Fruit fly (Drosophila melanogaster) whole organism, prepupa: ENCODE data around the gene CG31441.
A peak's percentile ranks its signal among the peaks of the same experiment; 100 is the strongest.

Experiments
- Blimp-1 ChIP-seq: fragments of 200-800 bp; sonication (Bioruptor generic); optimal IDR thresholded peaks from 3 replicates; lab custom pipeline; 2017; ENCODE audit warnings: missing biosample characterization, missing genetic modification characterization, mild to moderate bottlenecking, moderate library complexity, missing genetic modification reagents
- CG10669 ChIP-seq: fragments of 200-800 bp; sonication (Bioruptor generic); optimal IDR thresholded peaks from 3 replicates; lab custom pipeline; 2018; ENCODE audit warnings: missing biosample characterization, mild to moderate bottlenecking, missing genetic modification characterization, moderate library complexity
- CG11294 ChIP-seq: fragments of 200-800 bp; sonication (Bioruptor generic); IDR thresholded peaks from 2 replicates; pipeline ENCODE4 v1.3.6; 2022; ENCODE audit warnings: missing biosample characterization, missing genetic modification characterization
- CG11762 ChIP-seq: fragments of 200-800 bp; sonication (Bioruptor generic); optimal IDR thresholded peaks from 3 replicates; lab custom pipeline; 2016; ENCODE audit warnings: missing biosample characterization, missing genetic modification characterization; ENCODE audit not compliant: insufficient read depth
- CG11902 ChIP-seq: fragments of 200-800 bp; sonication (Bioruptor generic); optimal IDR thresholded peaks from 3 replicates; lab custom pipeline; 2016; ENCODE audit warnings: missing biosample characterization, missing genetic modification characterization
- CG15336 ChIP-seq: fragments of 200-800 bp; sonication (Bioruptor generic); IDR thresholded peaks from 2 replicates; pipeline ENCODE4 v1.3.6; 2022; ENCODE audit warnings: missing biosample characterization, missing genetic modification characterization
- CG1621 ChIP-seq: fragments of 200-800 bp; sonication (Bioruptor generic); optimal IDR thresholded peaks from 3 replicates; lab custom pipeline; 2018; ENCODE audit warnings: missing biosample characterization, mild to moderate bottlenecking, missing genetic modification characterization
- CG16779 ChIP-seq: fragments of 200-800 bp; sonication (Bioruptor generic); optimal IDR thresholded peaks from 3 replicates; lab custom pipeline; 2017; ENCODE audit warnings: missing biosample characterization, mild to moderate bottlenecking, missing genetic modification characterization
- CG3032 ChIP-seq: fragments of 200-800 bp; optimal IDR thresholded peaks from 2 replicates; lab custom pipeline; 2019; ENCODE audit warnings: missing biosample characterization, mild to moderate bottlenecking, missing genetic modification characterization, moderate library complexity
- CG31627 ChIP-seq: fragments of 200-800 bp; sonication (Bioruptor generic); optimal IDR thresholded peaks from 3 replicates; lab custom pipeline; 2016; ENCODE audit warnings: missing biosample characterization, missing genetic modification characterization
- CG32006 ChIP-seq: fragments of 200-800 bp; sonication (Bioruptor generic); optimal IDR thresholded peaks from 3 replicates; lab custom pipeline; 2017; ENCODE audit warnings: missing biosample characterization, mild to moderate bottlenecking, missing genetic modification characterization
- CG34406 ChIP-seq: fragments of 200-800 bp; sonication (Bioruptor generic); optimal IDR thresholded peaks from 3 replicates; lab custom pipeline; 2016; ENCODE audit warnings: missing biosample characterization, missing genetic modification characterization
- CG3919 ChIP-seq: fragments of 200-800 bp; sonication (Bioruptor generic); optimal IDR thresholded peaks from 3 replicates; lab custom pipeline; 2016; ENCODE audit warnings: missing biosample characterization, missing genetic modification characterization
- CG4318 ChIP-seq: fragments of 200-800 bp; sonication (Bioruptor generic); optimal IDR thresholded peaks from 3 replicates; lab custom pipeline; 2017; ENCODE audit warnings: missing biosample characterization, mild to moderate bottlenecking, missing genetic modification characterization
- CG6276 ChIP-seq: fragments of 200-800 bp; sonication (Bioruptor generic); optimal IDR thresholded peaks from 2 replicates; lab custom pipeline; 2017; ENCODE audit warnings: missing biosample characterization, mild to moderate bottlenecking, missing genetic modification characterization
- CG6808 ChIP-seq: fragments of 200-800 bp; sonication (Bioruptor generic); optimal IDR thresholded peaks from 3 replicates; lab custom pipeline; 2017; ENCODE audit warnings: missing biosample characterization, missing genetic modification characterization, mild to moderate bottlenecking, moderate library complexity, missing genetic modification reagents
- CG6854 ChIP-seq: fragments of 200-800 bp; sonication (Bioruptor generic); optimal IDR thresholded peaks from 2 replicates; lab custom pipeline; 2017; ENCODE audit warnings: missing biosample characterization, mild to moderate bottlenecking, missing genetic modification characterization
- CG7368 ChIP-seq: fragments of 200-800 bp; sonication (Bioruptor generic); optimal IDR thresholded peaks from 3 replicates; lab custom pipeline; 2016; ENCODE audit warnings: missing biosample characterization, missing genetic modification characterization
- CG8319 ChIP-seq: fragments of 200-800 bp; sonication (Bioruptor generic); optimal IDR thresholded peaks from 3 replicates; lab custom pipeline; 2016; ENCODE audit warnings: missing biosample characterization, missing genetic modification characterization
- CG9139 ChIP-seq: fragments of 200-800 bp; sonication (Bioruptor generic); optimal IDR thresholded peaks from 3 replicates; lab custom pipeline; 2017; ENCODE audit warnings: missing biosample characterization, mild to moderate bottlenecking, missing genetic modification characterization
- Eip93F ChIP-seq: fragments of 200-800 bp; sonication (Bioruptor generic); optimal IDR thresholded peaks from 2 replicates; lab custom pipeline; 2016; ENCODE audit warnings: missing biosample characterization, mild to moderate bottlenecking, missing genetic modification characterization
- Ets21C ChIP-seq: fragments of 200-800 bp; sonication (Bioruptor generic); optimal IDR thresholded peaks from 3 replicates; lab custom pipeline; 2016; ENCODE audit warnings: missing biosample characterization, missing genetic modification characterization
- Gug ChIP-seq: fragments of 200-800 bp; sonication (Bioruptor generic); IDR thresholded peaks from 2 replicates; pipeline ENCODE4 v1.3.6; 2022; ENCODE audit warnings: missing biosample characterization, missing genetic modification characterization
- Hr38 ChIP-seq: sonication (Bioruptor generic); optimal IDR thresholded peaks from 2 replicates; lab custom pipeline; 2016; ENCODE audit warnings: missing biosample characterization, missing genetic modification characterization
- Hr39 ChIP-seq: fragments of 200-800 bp; sonication (Bioruptor generic); optimal IDR thresholded peaks from 2 replicates; lab custom pipeline; 2016; ENCODE audit warnings: missing biosample characterization, missing genetic modification characterization
- Lpt ChIP-seq: fragments of 200-800 bp; sonication (Bioruptor generic); optimal IDR thresholded peaks from 3 replicates; lab custom pipeline; 2016; ENCODE audit warnings: missing biosample characterization, missing genetic modification characterization
- Met ChIP-seq: fragments of 200-800 bp; sonication (Bioruptor generic); optimal IDR thresholded peaks from 3 replicates; lab custom pipeline; 2016; ENCODE audit warnings: missing biosample characterization, missing genetic modification characterization
- OdsH ChIP-seq: fragments of 200-800 bp; sonication (Bioruptor generic); optimal IDR thresholded peaks from 3 replicates; lab custom pipeline; 2016; ENCODE audit warnings: missing biosample characterization, missing genetic modification characterization
- Sox102F ChIP-seq: fragments of 200-800 bp; sonication (Bioruptor generic); optimal IDR thresholded peaks from 2 replicates; lab custom pipeline; 2016; ENCODE audit warnings: missing biosample characterization, mild to moderate bottlenecking, missing genetic modification characterization
- Sox14 ChIP-seq: fragments of 200-800 bp; sonication (Bioruptor generic); optimal IDR thresholded peaks from 3 replicates; lab custom pipeline; 2016; ENCODE audit warnings: missing biosample characterization, missing genetic modification characterization
- Sox15 ChIP-seq: fragments of 200-800 bp; sonication (Bioruptor generic); optimal IDR thresholded peaks from 3 replicates; lab custom pipeline; 2016; ENCODE audit warnings: missing biosample characterization, missing genetic modification characterization
- acj6 ChIP-seq: fragments of 200-800 bp; sonication (Bioruptor generic); optimal IDR thresholded peaks from 3 replicates; lab custom pipeline; 2016; ENCODE audit warnings: missing biosample characterization, missing genetic modification characterization
- dac ChIP-seq: fragments of 200-800 bp; sonication (Bioruptor generic); optimal IDR thresholded peaks from 2 replicates; lab custom pipeline; 2017; ENCODE audit warnings: missing biosample characterization, mild to moderate bottlenecking, missing genetic modification characterization
- esn ChIP-seq: fragments of 200-800 bp; sonication (Bioruptor generic); optimal IDR thresholded peaks from 2 replicates; lab custom pipeline; 2016; ENCODE audit warnings: missing biosample characterization, mild to moderate bottlenecking, missing genetic modification characterization, moderate library complexity
- fkh ChIP-seq: fragments of 200-800 bp; sonication (Bioruptor generic); optimal IDR thresholded peaks from 3 replicates; lab custom pipeline; 2017; ENCODE audit warnings: missing biosample characterization, mild to moderate bottlenecking, missing genetic modification characterization, moderate library complexity
- net ChIP-seq: fragments of 200-800 bp; sonication (Bioruptor generic); optimal IDR thresholded peaks from 3 replicates; lab custom pipeline; 2016; ENCODE audit warnings: missing biosample characterization, missing genetic modification characterization
- salr ChIP-seq, 2 experiments: fragments of 200-800 bp; sonication (Bioruptor generic); optimal IDR thresholded peaks; 3 replicates each; lab custom pipeline; 2016 to 2018; ENCODE audit warnings: missing biosample characterization in 2 of 2, missing genetic modification characterization in 2 of 2, mild to moderate bottlenecking in 1 of 2
- spab ChIP-seq: fragments of 200-800 bp; sonication (Bioruptor generic); optimal IDR thresholded peaks from 2 replicates; lab custom pipeline; 2017; ENCODE audit warnings: missing biosample characterization, mild to moderate bottlenecking, missing genetic modification characterization, missing genetic modification reagents
- topi ChIP-seq: fragments of 200-800 bp; sonication (Bioruptor generic); optimal IDR thresholded peaks from 3 replicates; lab custom pipeline; 2016; ENCODE audit warnings: missing biosample characterization, missing genetic modification characterization
- vri ChIP-seq: fragments of 200-800 bp; sonication (Bioruptor generic); optimal IDR thresholded peaks from 3 replicates; lab custom pipeline; 2016; ENCODE audit warnings: missing biosample characterization, mild to moderate bottlenecking, missing genetic modification characterization

CG31441 gene

dm6 chr3R:11221437-11222230, 14.5 kb upstream of the CG31441 start, which contains the start of the genes CG6693 and RpL3 (continued):
- TF ChIP-seq Sox14 (peak; percentile 53), CG11762 (GFP tag; lab: Kevin White, UChicago) (peak; percentile 51), CG11294 (GFP tag; lab: Robert Waterston, UW) (no peak), Hr39 (GFP tag; lab: Kevin White, UChicago) (peak; percentile 34), CG6276 (no peak), CG3919 (peak; percentile 76), CG31627 (GFP tag; lab: Kevin White, UChicago) (peak; percentile 22), spab (GFP tag; lab: Kevin White, UChicago) (no peak), Met (GFP tag; lab: Kevin White, UChicago) (peak; percentile 73), CG7368 (GFP tag; lab: Kevin White, UChicago) (peak; percentile 59)

- TF ChIP-seq CG11762 (GFP tag; lab: Kevin White, UChicago) = no peak
Observed at dm6 chr3R:11222587-11222986, 13.5 kb upstream of the CG31441 start.

- no peak for TF ChIP-seq CG11762 (GFP tag; lab: Kevin White, UChicago)
Observed at dm6 chr3R:11224478-11224877, 11.6 kb upstream of the CG31441 start.

- TF ChIP-seq CG3032 (tag; lab: Kevin White, UChicago) = no peak
- no peak for TF ChIP-seq CG16779
- TF ChIP-seq Sox15 (GFP tag; lab: Kevin White, UChicago) = no peak
- TF ChIP-seq, all 60 proteins: peak for 0
Observed at dm6 chr3R:11225220-11225619, 10.9 kb upstream of the CG31441 start, which contains the start of gene scpr-C. scpr-C (plus strand) TSS chr3R:11225520.

- peak; percentile 76 for TF ChIP-seq Eip93F (GFP tag; lab: Kevin White, UChicago)
- TF ChIP-seq fkh = no peak
- peak; percentile 94 for TF ChIP-seq CG10669 (GFP tag; lab: Kevin White, UChicago)
- no peak for TF ChIP-seq CG11762 (GFP tag; lab: Kevin White, UChicago)
- TF ChIP-seq Blimp-1 (GFP tag; lab: Kevin White, UChicago) = peak; percentile 80
- no peak for TF ChIP-seq Hr38
- TF ChIP-seq CG6276 = no peak
- peak; percentile 94 for TF ChIP-seq CG32006 (GFP tag; lab: Kevin White, UChicago)
- TF ChIP-seq Sox14 = peak; percentile 97
- peak; percentile 97 for TF ChIP-seq OdsH (GFP tag; lab: Kevin White, UChicago)
- peak; percentile 99 for TF ChIP-seq CG15336 (GFP tag; lab: Robert Waterston, UW)
- peak; percentile 94 for TF ChIP-seq Sox15 (GFP tag; lab: Kevin White, UChicago)
- TF ChIP-seq vri (GFP tag; lab: Kevin White, UChicago) = no peak
- TF ChIP-seq Sox102F (GFP tag; lab: Kevin White, UChicago) = peak; percentile 92
- TF ChIP-seq CG9139 (GFP tag; lab: Kevin White, UChicago) = peak; percentile 94
- peak; percentile 89 for TF ChIP-seq CG6808
- TF ChIP-seq acj6 (GFP tag; lab: Kevin White, UChicago) = peak; percentile 97
- TF ChIP-seq topi (GFP tag; lab: Kevin White, UChicago) = peak; percentile 97
- TF ChIP-seq Gug (GFP tag; lab: Robert Waterston, UW) = peak; percentile 96
- TF ChIP-seq Ets21C (GFP tag; lab: Kevin White, UChicago) = peak; percentile 92
- TF ChIP-seq Lpt (GFP tag; lab: Kevin White, UChicago) = peak; percentile 87
- TF ChIP-seq CG8319 (GFP tag; lab: Kevin White, UChicago) = no peak
- peak; percentile 96 for TF ChIP-seq net
- TF ChIP-seq CG7368 (GFP tag; lab: Kevin White, UChicago) = peak; percentile 94
- peak; percentile 89 for TF ChIP-seq CG6854 (GFP tag; lab: Kevin White, UChicago)
- peak; percentile 98 for TF ChIP-seq esn
- TF ChIP-seq CG1621 (tag; lab: Kevin White, UChicago) = peak; percentile 93
- peak; percentile 95 for TF ChIP-seq Hr39 (GFP tag; lab: Kevin White, UChicago)
- peak; percentile 71 for TF ChIP-seq dac (GFP tag; lab: Kevin White, UChicago)
- TF ChIP-seq CG4318 (GFP tag; lab: Kevin White, UChicago) = no peak
- TF ChIP-seq CG16779 = no peak
- TF ChIP-seq CG11902 (GFP tag; lab: Kevin White, UChicago) = peak; percentile 92
- TF ChIP-seq CG34406 = peak; percentile 99
- peak; percentile 89 to 95 for TF ChIP-seq salr (GFP tag; optimal IDR thresholded peaks at IDR 0.05; lab: Kevin White, UChicago)
Observed at dm6 chr3R:11226496-11226895, 9.6 kb upstream of the CG31441 start, which contains the start of gene CG17726. CG17726 (plus strand) TSS chr3R:11226762.
